Fruit fly (Drosophila melanogaster): ENCODE results near the gene CG14891.

Gene CG14891

DNA sequence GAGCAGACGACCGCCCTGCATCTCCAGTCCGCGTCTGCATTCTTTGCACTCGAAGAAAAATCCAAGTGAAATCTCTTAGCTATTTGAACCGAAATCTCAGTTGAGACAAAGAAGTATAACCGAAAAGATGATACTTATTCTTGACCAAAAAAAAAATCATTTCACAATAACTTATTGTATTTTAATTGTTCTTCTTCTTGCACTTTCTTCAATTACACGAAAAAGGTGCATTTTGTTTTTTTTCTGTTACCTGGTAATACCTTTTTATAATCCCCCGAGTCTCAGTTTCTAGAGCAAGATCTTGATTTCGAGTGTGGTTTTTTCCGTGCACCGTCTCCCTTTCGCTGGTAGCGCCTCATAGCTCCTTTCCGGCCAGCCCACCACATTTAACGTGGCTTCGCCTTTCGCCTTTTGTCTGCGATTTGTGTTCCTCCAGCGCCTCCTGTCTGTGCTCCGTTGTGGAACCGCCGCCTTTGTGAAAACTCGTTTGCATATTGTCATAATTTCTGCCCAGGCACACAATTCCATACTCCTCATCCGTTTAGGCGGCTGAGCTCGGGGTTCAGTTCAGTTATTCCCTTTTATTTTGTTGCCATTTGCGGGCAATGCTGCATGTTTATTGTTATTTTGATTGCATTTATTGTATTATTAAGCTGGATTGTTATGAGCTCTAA lies 44.5 kb upstream of the CG14891 start:
- TF ChIP-seq lz (GFP tag; optimal IDR thresholded peaks at IDR 0.05) (peak; percentile 38), Hr38 (GFP tag; optimal IDR thresholded peaks at IDR 0.05) (no peak), CG10669 (GFP tag; optimal IDR thresholded peaks at IDR 0.05) (peak; percentile 80), cyc (GFP tag; optimal IDR thresholded peaks at IDR 0.05) (peak; percentile 47), CG16779 (tag; optimal IDR thresholded peaks at IDR 0.05) (peak; percentile 40), pdm3 (GFP tag; optimal IDR thresholded peaks at IDR 0.05) (peak; percentile 73), CG4318 (GFP tag; optimal IDR thresholded peaks at IDR 0.05) (peak; percentile 28), Sox102F (GFP tag; optimal IDR thresholded peaks at IDR 0.05) (no peak), Eip93F (GFP tag; optimal IDR thresholded peaks at IDR 0.05) (no peak), CG9139 (GFP tag; optimal IDR thresholded peaks at IDR 0.05) (peak; percentile 48), svp (GFP tag) (peak; percentile 65), Met (GFP tag; optimal IDR thresholded peaks at IDR 0.05) (peak; percentile 72), Smox (GFP tag; optimal IDR thresholded peaks at IDR 0.05) (peak; percentile 44), OdsH (GFP tag; optimal IDR thresholded peaks at IDR 0.05) (peak; percentile 72), fkh (GFP tag; optimal IDR thresholded peaks at IDR 0.05) (no peak), Lpt (GFP tag; optimal IDR thresholded peaks at IDR 0.05) (peak; percentile 87), CG8319 (GFP tag; optimal IDR thresholded peaks at IDR 0.05) (peak; percentile 36), CG6854 (GFP tag; optimal IDR thresholded peaks at IDR 0.05) (no peak), Ets21C (GFP tag; optimal IDR thresholded peaks at IDR 0.05) (no peak), Eip78C (GFP tag) (peak; percentile 93), CG8119 (GFP tag; IDR thresholded peaks at IDR 0.05) (peak; percentile 72), esn (GFP tag; optimal IDR thresholded peaks at IDR 0.05) (peak; percentile 58), dsx (GFP tag; optimal IDR thresholded peaks at IDR 0.05; ENCODE audit: poor library complexity, severe bottlenecking) (peak; percentile 37), CG6808 (GFP tag; optimal IDR thresholded peaks at IDR 0.05) (peak; percentile 82), CG6276 (GFP tag; optimal IDR thresholded peaks at IDR 0.05) (peak; percentile 27), dac (GFP tag; optimal IDR thresholded peaks at IDR 0.05) (no peak), Hr4 (GFP tag; optimal IDR thresholded peaks at IDR 0.05) (peak; percentile 59), fd59A (GFP tag; optimal IDR thresholded peaks at IDR 0.05) (peak; percentile 72), CG31627 (GFP tag; optimal IDR thresholded peaks at IDR 0.05) (peak; percentile 41), spab (GFP tag; optimal IDR thresholded peaks at IDR 0.05) (peak; percentile 75), Eip75B (GFP tag; optimal IDR thresholded peaks at IDR 0.05) (peak; percentile 68), CG6792 (GFP tag; optimal IDR thresholded peaks at IDR 0.05) (peak; percentile 61), eg (GFP tag; IDR thresholded peaks at IDR 0.05) (no peak), CG11762 (GFP tag; optimal IDR thresholded peaks at IDR 0.05; ENCODE audit: insufficient read depth) (peak; percentile 73), ss (GFP tag; optimal IDR thresholded peaks at IDR 0.05) (peak; percentile 68), Gug (GFP tag; IDR thresholded peaks at IDR 0.05) (no peak), Sox14 (GFP tag; optimal IDR thresholded peaks at IDR 0.05) (peak; percentile 83), CG8632 (GFP tag; optimal IDR thresholded peaks at IDR 0.05) (peak; percentile 59), acj6 (GFP tag; optimal IDR thresholded peaks at IDR 0.05) (peak; percentile 73), fd85E (GFP tag; optimal IDR thresholded peaks at IDR 0.05) (peak; percentile 78), net (GFP tag; optimal IDR thresholded peaks at IDR 0.05) (peak; percentile 69), CG6163 (GFP tag; IDR thresholded peaks at IDR 0.05) (peak; percentile 83), CG10631 (GFP tag; optimal IDR thresholded peaks at IDR 0.05) (peak; percentile 81), CG1621 (tag; optimal IDR thresholded peaks at IDR 0.05) (peak; percentile 65), Ets96B (tag; optimal IDR thresholded peaks at IDR 0.05) (peak; percentile 86), Blimp-1 (GFP tag; optimal IDR thresholded peaks at IDR 0.05) (peak; percentile 17), CG7368 (GFP tag; optimal IDR thresholded peaks at IDR 0.05) (peak; percentile 58), Sox15 (GFP tag; optimal IDR thresholded peaks at IDR 0.05) (peak; percentile 26), CG34406 (GFP tag; optimal IDR thresholded peaks at IDR 0.05) (peak; percentile 53), topi (GFP tag; optimal IDR thresholded peaks at IDR 0.05) (peak; percentile 60), vri (GFP tag; optimal IDR thresholded peaks at IDR 0.05) (no peak)

Measured in whole organism, prepupa.